Worm (Caenorhabditis elegans) whole organism, L4 larva: ENCODE data around the gene pqn-68.
"Not testable (repeated sequence)": the region's sequence is repeated elsewhere in the genome, so short reads cannot be mapped to it uniquely, and the experiment has no call there.

Experiments used
- D1046.2 ChIP-seq: fragments of 200-800 bp; sonication (Bioruptor generic); IDR thresholded peaks from 2 replicates; pipeline ENCODE4 v1.3.6; 2022; ENCODE audit warnings: missing genetic modification characterization, missing compliant biosample characterization
- F37D6.2 ChIP-seq: sonication (generic microtip); optimal IDR thresholded peaks from 2 replicates; lab custom pipeline; 2016; ENCODE audit warnings: mild to moderate bottlenecking, missing genetic modification characterization, missing compliant biosample characterization
- T20F7.1 ChIP-seq: fragments of 200-800 bp; sonication (Bioruptor generic); optimal IDR thresholded peaks from 2 replicates; lab custom pipeline; 2018; ENCODE audit warnings: mild to moderate bottlenecking, missing genetic modification characterization, missing compliant biosample characterization
- T26A8.4 ChIP-seq: fragments of 200-800 bp; sonication (Bioruptor generic); IDR thresholded peaks from 2 replicates; pipeline ENCODE4 v1.3.6; 2022; ENCODE audit warnings: missing genetic modification characterization, missing compliant biosample characterization
- Y48G9A.11 ChIP-seq: fragments of 200-800 bp; sonication (Bioruptor generic); IDR thresholded peaks from 2 replicates; pipeline ENCODE4 v1.3.6; 2022; ENCODE audit warnings: missing genetic modification reagents, missing genetic modification characterization, missing compliant biosample characterization
- Y75B8A.6 ChIP-seq: fragments of 200-800 bp; sonication (Bioruptor generic); IDR thresholded peaks from 2 replicates; pipeline ENCODE4 v1.3.6; 2022; ENCODE audit warnings: missing genetic modification reagents, missing genetic modification characterization, missing compliant biosample characterization
- aha-1 ChIP-seq: fragments of 150-350 bp; peaks from one replicate; lab custom pipeline; 2014; ENCODE audit warnings: missing biosample characterization, missing genetic modification characterization
- arid-1 ChIP-seq: fragments of 200-800 bp; sonication (Bioruptor generic); conservative IDR thresholded peaks from 2 replicates; pipeline ENCODE4 v1.3.6; 2022; ENCODE audit warnings: missing genetic modification reagents, missing genetic modification characterization, missing compliant biosample characterization
- ceh-20 ChIP-seq: fragments of 200-800 bp; sonication (Bioruptor generic); IDR thresholded peaks from 2 replicates; pipeline ENCODE4 v1.3.6; 2022; ENCODE audit warnings: missing genetic modification reagents, missing genetic modification characterization, missing compliant biosample characterization
- ceh-44 ChIP-seq: fragments of 200-800 bp; sonication (Bioruptor generic); IDR thresholded peaks from 2 replicates; pipeline ENCODE4 v1.3.6; 2022; ENCODE audit warnings: missing genetic modification reagents, missing genetic modification characterization, missing compliant biosample characterization
- ctbp-1 ChIP-seq: fragments of 200-800 bp; sonication (Bioruptor generic); IDR thresholded peaks from 2 replicates; pipeline ENCODE4 v1.3.6; 2022; ENCODE audit warnings: missing genetic modification reagents, missing genetic modification characterization, missing compliant biosample characterization
- daf-16 ChIP-seq, 3 experiments: sonication (generic microtip); optimal IDR thresholded peaks; 2 replicates each; lab custom pipeline; 2016 to 2017; ENCODE audit warnings: missing genetic modification characterization in 3 of 3, missing genetic modification reagents in 3 of 3, mild to moderate bottlenecking in 2 of 3, missing compliant biosample characterization in 2 of 3, missing biosample characterization in 1 of 3, moderate library complexity in 1 of 3
- daf-8 ChIP-seq: fragments of 200-800 bp; sonication (Bioruptor generic); IDR thresholded peaks from 2 replicates; pipeline ENCODE4 v1.3.6; 2022; ENCODE audit warnings: missing genetic modification characterization, missing compliant biosample characterization
- dmd-6 ChIP-seq: fragments of 200-800 bp; sonication (Bioruptor generic); IDR thresholded peaks from 2 replicates; pipeline ENCODE4 v1.3.6; 2022; ENCODE audit warnings: missing genetic modification reagents, missing genetic modification characterization, missing compliant biosample characterization
- dmd-9 ChIP-seq: fragments of 200-800 bp; sonication (Bioruptor generic); IDR thresholded peaks from 2 replicates; pipeline ENCODE4 v1.3.6; 2022; ENCODE audit warnings: missing genetic modification reagents, missing genetic modification characterization, missing compliant biosample characterization
- dpl-1 ChIP-seq: fragments of 150-350 bp; optimal IDR thresholded peaks from 2 replicates; lab custom pipeline; 2014; ENCODE audit warnings: missing biosample characterization, missing genetic modification reagents, missing genetic modification characterization
- dve-1 ChIP-seq: sonication (generic microtip); optimal IDR thresholded peaks from 2 replicates; lab custom pipeline; 2017; ENCODE audit warnings: antibody characterized with exemption, mild to moderate bottlenecking, missing genetic modification characterization, missing compliant biosample characterization; ENCODE audit not compliant: insufficient read depth
- hif-1 ChIP-seq, 2 experiments: sonication (generic microtip); optimal IDR thresholded peaks; 2 replicates each; lab custom pipeline; 2016 to 2017; ENCODE audit warnings: missing compliant biosample characterization in 2 of 2, missing genetic modification characterization in 2 of 2, missing genetic modification reagents in 2 of 2, missing genotype in 2 of 2, mild to moderate bottlenecking in 1 of 2
- hlh-11 ChIP-seq: fragments of 200-800 bp; sonication (Bioruptor generic); optimal IDR thresholded peaks from 2 replicates; lab custom pipeline; 2018; ENCODE audit warnings: mild to moderate bottlenecking, missing genetic modification characterization, missing compliant biosample characterization
- hlh-30 ChIP-seq: sonication (generic microtip); optimal IDR thresholded peaks from 2 replicates; lab custom pipeline; 2017; ENCODE audit warnings: antibody characterized with exemption, mild to moderate bottlenecking, missing genetic modification characterization, missing compliant biosample characterization; ENCODE audit not compliant: insufficient read depth
- hmg-1.1 ChIP-seq: fragments of 200-800 bp; sonication (Bioruptor generic); IDR thresholded peaks from 2 replicates; pipeline ENCODE4 v1.3.6; 2022; ENCODE audit warnings: missing genetic modification reagents, missing genetic modification characterization, missing compliant biosample characterization
- lim-7 ChIP-seq: fragments of 200-800 bp; sonication (Bioruptor generic); IDR thresholded peaks from 2 replicates; pipeline ENCODE4 v1.3.6; 2022; ENCODE audit warnings: missing genetic modification characterization, missing compliant biosample characterization
- lin-1 ChIP-seq: fragments of 200-800 bp; sonication (Bioruptor generic); IDR thresholded peaks from 2 replicates; pipeline ENCODE4 v1.3.6; 2022; ENCODE audit warnings: missing genetic modification reagents, missing genetic modification characterization, missing compliant biosample characterization
- lin-15B ChIP-seq: fragments of 150-350 bp; sonication (generic microtip); optimal IDR thresholded peaks from 3 replicates; lab custom pipeline; 2014; ENCODE audit warnings: missing biosample characterization, missing genetic modification characterization
- lin-29 ChIP-seq: fragments of 200-800 bp; sonication (Bioruptor generic); IDR thresholded peaks from 2 replicates; pipeline ENCODE4 v1.3.6; 2022; ENCODE audit warnings: missing genetic modification reagents, missing genetic modification characterization, missing compliant biosample characterization
- lin-38 ChIP-seq: fragments of 200-800 bp; sonication (Bioruptor generic); IDR thresholded peaks from 2 replicates; pipeline ENCODE4 v1.3.6; 2022; ENCODE audit warnings: missing genetic modification reagents, missing genetic modification characterization, missing compliant biosample characterization
- lsy-2 ChIP-seq, 2 experiments: fragments of 150-350 bp in 1 of 2; sonication (generic microtip) in 1 of 2; optimal IDR thresholded peaks; 2 replicates each; lab custom pipeline; 2014 to 2017; ENCODE audit warnings: missing biosample characterization in 2 of 2, missing genetic modification characterization in 2 of 2
- madf-5 ChIP-seq, 2 experiments: fragments of 200-800 bp; sonication (Bioruptor generic); IDR thresholded peaks; 2 replicates each; pipeline ENCODE4 v1.3.6; 2022; ENCODE audit warnings: missing compliant biosample characterization in 2 of 2, missing genetic modification characterization in 2 of 2
- madf-9 ChIP-seq: fragments of 200-800 bp; sonication (Bioruptor generic); conservative IDR thresholded peaks from 2 replicates; pipeline ENCODE4 v1.3.6; 2022; ENCODE audit warnings: missing genetic modification reagents, missing genetic modification characterization, missing compliant biosample characterization
- mep-1 ChIP-seq: fragments of 150-350 bp; sonication (generic microtip); optimal IDR thresholded peaks from 3 replicates; lab custom pipeline; 2014; ENCODE audit warnings: missing biosample characterization, missing genetic modification characterization
- mes-2 ChIP-seq: sonication (generic microtip); optimal IDR thresholded peaks from 2 replicates; lab custom pipeline; 2016; ENCODE audit warnings: missing genotype, mild to moderate bottlenecking, missing genetic modification characterization, missing compliant biosample characterization; ENCODE audit not compliant: poor library complexity, severe bottlenecking
- mxl-2 ChIP-seq: fragments of 200-800 bp; sonication (Bioruptor generic); conservative IDR thresholded peaks from 2 replicates; pipeline ENCODE4 v1.3.6; 2022; ENCODE audit warnings: missing genetic modification reagents, missing genetic modification characterization, missing compliant biosample characterization
- mxl-3 ChIP-seq: fragments of 200-800 bp; sonication (Bioruptor generic); optimal IDR thresholded peaks from 2 replicates; lab custom pipeline; 2018; ENCODE audit warnings: mild to moderate bottlenecking, missing genetic modification characterization, missing compliant biosample characterization
- nhr-102 ChIP-seq: sonication (generic microtip); optimal IDR thresholded peaks from 2 replicates; lab custom pipeline; 2016; ENCODE audit warnings: mild to moderate bottlenecking, missing genetic modification characterization, moderate library complexity, missing compliant biosample characterization
- nhr-42 ChIP-seq: fragments of 200-800 bp; sonication (Bioruptor generic); IDR thresholded peaks from 2 replicates; pipeline ENCODE4 v1.3.6; 2022; ENCODE audit warnings: missing genetic modification characterization, missing compliant biosample characterization
- nhr-48 ChIP-seq: sonication (generic microtip); optimal IDR thresholded peaks from 2 replicates; lab custom pipeline; 2016; ENCODE audit warnings: mild to moderate bottlenecking, missing genetic modification characterization, missing compliant biosample characterization
- nhr-77 ChIP-seq: fragments of 150-350 bp; optimal IDR thresholded peaks from 2 replicates; lab custom pipeline; 2014; ENCODE audit warnings: missing biosample characterization, missing genetic modification characterization
- pha-4 ChIP-seq, 2 experiments: fragments of 150-350 bp in 1 of 2; fragments of 200-800 bp in 1 of 2; sonication (Bioruptor generic) in 1 of 2; IDR thresholded peaks in 1 of 2; optimal IDR thresholded peaks in 1 of 2; 2 replicates each; pipeline versions ENCODE4 v1.3.6 to Lab custom; 2014 to 2022; ENCODE audit warnings: missing genetic modification characterization in 2 of 2, missing genetic modification reagents in 2 of 2, missing biosample characterization in 1 of 2, missing compliant biosample characterization in 1 of 2
- rbr-2 ChIP-seq: sonication (generic microtip); optimal IDR thresholded peaks from 2 replicates; lab custom pipeline; 2016; ENCODE audit warnings: missing genotype, missing genetic modification characterization, missing compliant biosample characterization
- saeg-2 ChIP-seq: fragments of 200-800 bp; sonication (Bioruptor generic); IDR thresholded peaks from 2 replicates; pipeline ENCODE4 v1.3.6; 2022; ENCODE audit warnings: missing genetic modification reagents, missing genetic modification characterization, missing compliant biosample characterization
- spr-1 ChIP-seq: sonication (generic microtip); optimal IDR thresholded peaks from 2 replicates; lab custom pipeline; 2016; ENCODE audit warnings: mild to moderate bottlenecking, missing genetic modification characterization, missing compliant biosample characterization
- spr-3 ChIP-seq: fragments of 200-800 bp; sonication (Bioruptor generic); optimal IDR thresholded peaks from 2 replicates; lab custom pipeline; 2018; ENCODE audit warnings: mild to moderate bottlenecking, missing genetic modification characterization, missing compliant biosample characterization
- tra-1 ChIP-seq: fragments of 200-800 bp; sonication (Bioruptor generic); IDR thresholded peaks from 2 replicates; pipeline ENCODE4 v1.3.6; 2022; ENCODE audit warnings: missing genetic modification reagents, missing genetic modification characterization, missing compliant biosample characterization
- unc-130 ChIP-seq: sonication (generic microtip); optimal IDR thresholded peaks from 2 replicates; lab custom pipeline; 2016; ENCODE audit warnings: missing genetic modification reagents, missing genetic modification characterization, missing compliant biosample characterization
- vab-7 ChIP-seq: fragments of 200-800 bp; sonication (Bioruptor generic); IDR thresholded peaks from 2 replicates; pipeline ENCODE4 v1.3.6; 2022; ENCODE audit warnings: missing genetic modification reagents, missing genetic modification characterization, missing compliant biosample characterization
- zfp-2 ChIP-seq: sonication (generic microtip); optimal IDR thresholded peaks from 2 replicates; lab custom pipeline; 2016; ENCODE audit warnings: mild to moderate bottlenecking, missing genetic modification characterization, missing compliant biosample characterization
- zfp-3 ChIP-seq: fragments of 200-800 bp; sonication (Bioruptor generic); conservative IDR thresholded peaks from 2 replicates; pipeline ENCODE4 v1.3.6; 2022; ENCODE audit warnings: missing genetic modification reagents, missing genetic modification characterization, missing compliant biosample characterization

pqn-68 gene

ce11 chrV:12967925-12968327 is 15.5 kb downstream of the pqn-68 start, which contains the start of gene R186.8:
TSS of gene R186.8 (minus strand) at chrV:12967982.
- TF ChIP-seq ceh-20 (peak; percentile 82), D1046.2 (GFP tag; lab: Robert Waterston, UW) (0 out of 2 replicates have a peak, but pooled peaks have one; percentile 41), lin-15B (tag; lab: Kevin White, UChicago) (peak; percentile 18), nhr-42 (GFP tag; lab: Robert Waterston, UW) (peak; percentile 88), dmd-6 (GFP tag; lab: Robert Waterston, UW) (peak; percentile 94), madf-5 (GFP tag; IDR thresholded peaks at IDR 0.05; lab: Robert Waterston, UW) (peak in 1 of 2 experiments; percentile 48; a peak in 1 of 4 replicates), vab-7 (GFP tag; lab: Robert Waterston, UW) (peak; percentile 71; the same call in 1 of the 2 replicates), lim-7 (GFP tag; lab: Robert Waterston, UW) (0 out of 2 replicates have a peak, but pooled peaks have one; percentile 10), mep-1 (tag; lab: Kevin White, UChicago) (peak; percentile 74), hlh-11 (tag; lab: Kevin White, UChicago) (peak; percentile 79), lin-1 (GFP tag; lab: Robert Waterston, UW) (peak; percentile 12; the same call in 1 of the 2 replicates), lsy-2 (tag; optimal IDR thresholded peaks at IDR 0.05; lab: Kevin White, UChicago) (peak in 1 of 2 experiments; percentile 93), mxl-3 (GFP tag; lab: Kevin White, UChicago) (peak; percentile 44), daf-8 (GFP tag; lab: Robert Waterston, UW) (0 out of 2 replicates have a peak, but pooled peaks have one; percentile 35), arid-1 (GFP tag; lab: Robert Waterston, UW) (peak; percentile 72), lin-29 (GFP tag; lab: Robert Waterston, UW) (peak; percentile 70), mes-2 (peak; percentile 79), nhr-77 (tag; lab: Kevin White, UChicago) (peak; percentile 54), daf-16 (GFP tag; optimal IDR thresholded peaks at IDR 0.05; lab: Kevin White, UChicago) (peak in 1 of 2 experiments; percentile 21), daf-16 (tag; optimal IDR thresholded peaks at IDR 0.05; lab: Kevin White, UChicago) (peak; percentile 35), aha-1 (tag; lab: Kevin White, UChicago) (peak; percentile 96), T20F7.1 (GFP tag; lab: Kevin White, UChicago) (peak; percentile 92), rbr-2 (tag; lab: Kevin White, UChicago) (peak; percentile 86), ceh-44 (GFP tag; lab: Robert Waterston, UW) (peak; percentile 84), dve-1 (tag; lab: Kevin White, UChicago) (peak; percentile 53), madf-9 (GFP tag; lab: Robert Waterston, UW) (peak; percentile 70; the same call in 1 of the 2 replicates), zfp-3 (peak; percentile 87), dpl-1 (peak; percentile 58), lin-38 (GFP tag; lab: Robert Waterston, UW) (peak; percentile 99), spr-1 (tag; lab: Kevin White, UChicago) (peak; percentile 47), hmg-1.1 (GFP tag; lab: Robert Waterston, UW) (peak; percentile 86), zfp-2 (tag; lab: Kevin White, UChicago) (peak; percentile 72), F37D6.2 (tag; lab: Kevin White, UChicago) (peak; percentile 37), Y48G9A.11 (peak; percentile 52; the same call in 1 of the 2 replicates), spr-3 (GFP tag; lab: Kevin White, UChicago) (peak; percentile 38), mxl-2 (peak; percentile 62), ctbp-1 (GFP tag; lab: Robert Waterston, UW) (peak; percentile 69; the same call in 1 of the 2 replicates), hlh-30 (tag; lab: Kevin White, UChicago) (peak; percentile 43), Y75B8A.6 (GFP tag; lab: Robert Waterston, UW) (peak; percentile 45; the same call in 1 of the 2 replicates), T26A8.4 (GFP tag; lab: Robert Waterston, UW) (peak; percentile 87; the same call in 1 of the 2 replicates), hif-1 (tag; optimal IDR thresholded peaks at IDR 0.05; lab: Kevin White, UChicago) (peak in 1 of 2 experiments; percentile 56), pha-4 (GFP tag; IDR thresholded peaks at IDR 0.05; lab: Robert Waterston, UW) (peak; percentile 77), nhr-102 (peak; percentile 58), nhr-48 (tag; lab: Kevin White, UChicago) (peak; percentile 60), saeg-2 (0 out of 2 replicates have a peak, but pooled peaks have one; percentile 14), unc-130 (GFP tag; lab: Kevin White, UChicago) (peak; percentile 66), tra-1 (GFP tag; lab: Robert Waterston, UW) (peak; percentile 85), dmd-9 (GFP tag; lab: Robert Waterston, UW) (peak; percentile 81)
- TF ChIP-seq pha-4 (tag; optimal IDR thresholded peaks at IDR 0.05; lab: Kevin White, UChicago) = not testable (repeated sequence)
